Worm (Caenorhabditis elegans) whole organism, L3 larva: Measurements from ENCODE around the gene aat-6.
"Not testable (repeated sequence)": the region's sequence is repeated elsewhere in the genome, so short reads cannot be mapped to it uniquely, and the experiment has no call there.

Experiments
- R02D3.7 ChIP-seq: fragments of 150-350 bp; optimal IDR thresholded peaks from 2 replicates; lab custom pipeline; 2014; ENCODE audit warnings: missing biosample characterization, missing genetic modification characterization
- ama-1 ChIP-seq: fragments of 150-350 bp; optimal IDR thresholded peaks from 2 replicates; lab custom pipeline; 2018
- ceh-16 ChIP-seq: sonication (generic microtip); optimal IDR thresholded peaks from 2 replicates; lab custom pipeline; 2017; ENCODE audit warnings: missing biosample characterization, missing genetic modification characterization
- ceh-28 ChIP-seq: fragments of 150-350 bp; optimal IDR thresholded peaks from 2 replicates; lab custom pipeline; 2014; ENCODE audit warnings: missing biosample characterization, missing genetic modification reagents, missing genetic modification characterization
- ceh-82 ChIP-seq: fragments of 150-350 bp; optimal IDR thresholded peaks from 2 replicates; lab custom pipeline; 2014; ENCODE audit warnings: missing biosample characterization, missing genetic modification characterization
- ceh-9 ChIP-seq: sonication (generic microtip); optimal IDR thresholded peaks from 2 replicates; lab custom pipeline; 2018; ENCODE audit warnings: missing biosample characterization, missing genetic modification characterization
- egl-27 ChIP-seq: sonication (generic microtip); optimal IDR thresholded peaks from 4 replicates; lab custom pipeline; 2017; ENCODE audit warnings: missing biosample characterization, missing genetic modification reagents, missing genetic modification characterization
- egl-5 ChIP-seq: fragments of 150-350 bp; optimal IDR thresholded peaks from 2 replicates; lab custom pipeline; 2017; ENCODE audit warnings: missing biosample characterization, missing genetic modification reagents, missing genetic modification characterization, inconsistent platforms
- elt-1 ChIP-seq: fragments of 150-350 bp; optimal IDR thresholded peaks from 2 replicates; lab custom pipeline; 2014; ENCODE audit warnings: missing biosample characterization, missing genetic modification characterization
- elt-2 ChIP-seq: sonication (generic microtip); optimal IDR thresholded peaks from 2 replicates; lab custom pipeline; 2016; ENCODE audit warnings: missing genetic modification reagents, mild to moderate bottlenecking, missing genetic modification characterization, missing compliant biosample characterization
- eor-1 ChIP-seq, 2 experiments: fragments of 150-350 bp; optimal IDR thresholded peaks; 2 replicates each; lab custom pipeline; 2014 to 2018; ENCODE audit warnings: missing biosample characterization in 2 of 2, missing genetic modification characterization in 2 of 2
- fkh-10 ChIP-seq: sonication (generic microtip); optimal IDR thresholded peaks from 2 replicates; lab custom pipeline; 2017; ENCODE audit warnings: missing biosample characterization, missing genetic modification reagents, missing genetic modification characterization
- fkh-2 ChIP-seq: fragments of 150-350 bp; optimal IDR thresholded peaks from 2 replicates; lab custom pipeline; 2014; ENCODE audit warnings: missing biosample characterization, missing genetic modification reagents, missing genetic modification characterization
- fos-1 ChIP-seq: fragments of 150-350 bp; optimal IDR thresholded peaks from 2 replicates; lab custom pipeline; 2014; ENCODE audit warnings: missing biosample characterization, missing genetic modification characterization
- jun-1 ChIP-seq: fragments of 150-350 bp; optimal IDR thresholded peaks from 2 replicates; lab custom pipeline; 2014; ENCODE audit warnings: missing biosample characterization, missing genetic modification reagents, missing genetic modification characterization
- mml-1 ChIP-seq: fragments of 150-350 bp; sonication (generic microtip); optimal IDR thresholded peaks from 3 replicates; lab custom pipeline; 2014; ENCODE audit warnings: missing biosample characterization, missing genetic modification characterization
- nfya-1 ChIP-seq: sonication (generic microtip); optimal IDR thresholded peaks from 2 replicates; lab custom pipeline; 2017; ENCODE audit warnings: missing genetic modification characterization, mild to moderate bottlenecking, missing compliant biosample characterization, antibody characterized with exemption, moderate library complexity; ENCODE audit not compliant: insufficient read depth
- nhr-12 ChIP-seq: fragments of 150-350 bp; optimal IDR thresholded peaks from 2 replicates; lab custom pipeline; 2014; ENCODE audit warnings: missing biosample characterization, missing genetic modification characterization
- nhr-23 ChIP-seq: fragments of 150-350 bp; optimal IDR thresholded peaks from 2 replicates; lab custom pipeline; 2014; ENCODE audit warnings: missing biosample characterization, missing genetic modification reagents, missing genetic modification characterization
- nhr-237 ChIP-seq: fragments of 150-350 bp; optimal IDR thresholded peaks from 2 replicates; lab custom pipeline; 2014; ENCODE audit warnings: missing biosample characterization, missing genetic modification characterization
- nhr-28 ChIP-seq: fragments of 150-350 bp; optimal IDR thresholded peaks from 2 replicates; lab custom pipeline; 2014; ENCODE audit warnings: missing biosample characterization, missing genetic modification characterization
- nhr-43 ChIP-seq: sonication (generic microtip); optimal IDR thresholded peaks from 2 replicates; lab custom pipeline; 2016; ENCODE audit warnings: mild to moderate bottlenecking, missing genetic modification characterization, missing compliant biosample characterization; ENCODE audit not compliant: poor library complexity, severe bottlenecking
- nhr-67 ChIP-seq: fragments of 150-350 bp; optimal IDR thresholded peaks from 2 replicates; lab custom pipeline; 2014; ENCODE audit warnings: missing biosample characterization, missing genetic modification characterization
- nhr-77 ChIP-seq: fragments of 150-350 bp; optimal IDR thresholded peaks from 2 replicates; lab custom pipeline; 2014; ENCODE audit warnings: missing biosample characterization, missing genetic modification characterization
- sea-2 ChIP-seq: fragments of 150-350 bp; sonication (generic microtip); optimal IDR thresholded peaks from 4 replicates; lab custom pipeline; 2014; ENCODE audit warnings: missing biosample characterization, missing genetic modification reagents, missing genetic modification characterization
- skn-1 ChIP-seq: fragments of 150-350 bp; optimal IDR thresholded peaks from 2 replicates; lab custom pipeline; 2014; ENCODE audit warnings: missing biosample characterization, missing genetic modification characterization
- snpc-4 ChIP-seq: fragments of 150-350 bp; optimal IDR thresholded peaks from 2 replicates; lab custom pipeline; 2014; ENCODE audit warnings: missing biosample characterization, missing genetic modification characterization
- unc-39 ChIP-seq: sonication (generic microtip); optimal IDR thresholded peaks from 4 replicates; lab custom pipeline; 2017; ENCODE audit warnings: missing biosample characterization, missing genetic modification characterization
- zag-1 ChIP-seq: fragments of 150-350 bp; optimal IDR thresholded peaks from 2 replicates; lab custom pipeline; 2014; ENCODE audit warnings: missing biosample characterization, missing genetic modification characterization
- ztf-4 ChIP-seq: fragments of 150-350 bp; optimal IDR thresholded peaks from 2 replicates; lab custom pipeline; 2014; ENCODE audit warnings: missing biosample characterization, missing genetic modification characterization

aat-6 gene

DNA sequence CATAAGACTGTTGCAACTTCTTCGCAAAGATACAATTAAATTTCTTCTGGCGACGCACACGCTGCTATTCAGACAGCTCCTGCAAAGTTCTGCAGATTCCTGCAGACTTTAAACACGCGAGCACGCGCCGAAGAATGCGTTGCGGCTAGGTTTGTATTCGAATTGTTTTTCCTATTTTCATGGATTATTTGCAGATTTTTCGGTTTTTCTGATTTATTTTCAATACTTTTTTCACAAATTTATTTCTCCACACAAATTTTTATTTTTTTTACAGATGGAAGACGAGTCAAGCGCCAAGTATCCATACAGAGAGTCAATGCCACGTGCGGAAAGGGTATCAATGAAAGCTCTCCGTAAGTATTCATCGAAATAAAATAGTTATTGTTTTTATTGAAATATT, 5.2 kb upstream of the aat-6 start, which contains the start of gene T11F9.7:
Gene T11F9.7, plus strand, starts transcription at position 301 of the 400 bp plus-strand sequence.
- not testable (repeated sequence) for TF ChIP-seq ceh-9 (tag; lab: Kevin White, UChicago); fkh-10; nhr-43

DNA sequence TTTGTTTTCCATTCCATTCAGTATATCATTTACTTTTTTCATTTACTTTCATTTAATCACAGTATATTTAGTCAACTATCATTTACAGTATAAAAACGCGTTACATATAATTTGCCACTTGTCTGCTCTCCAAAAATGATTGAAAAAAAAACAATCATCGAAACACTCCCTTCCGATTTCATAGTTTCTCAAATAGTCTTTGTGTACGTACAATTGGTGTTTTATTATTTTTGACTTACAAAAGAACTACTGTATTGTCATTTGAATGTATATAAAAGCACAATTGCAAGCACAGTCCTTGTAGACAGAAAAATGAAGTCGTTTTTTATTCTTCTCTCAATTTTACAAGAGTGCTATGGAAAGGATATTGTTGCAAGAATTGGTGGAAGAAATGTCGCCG, 3.9 kb upstream of the aat-6 start, which contains the start of gene nas-22:
Gene nas-22, plus strand, starts transcription at position 301 of the 400 bp plus-strand sequence.
- TF ChIP-seq nhr-77 (tag; lab: Kevin White, UChicago), result no peak
- no peak for TF ChIP-seq nhr-237 (tag; lab: Kevin White, UChicago)
- no peak for TF ChIP-seq R02D3.7
- no peak for TF ChIP-seq snpc-4 (tag; lab: Kevin White, UChicago)
- TF ChIP-seq ceh-82 (tag; lab: Kevin White, UChicago), result no peak
- TF ChIP-seq nhr-67 (tag; lab: Kevin White, UChicago), result no peak
- TF ChIP-seq ceh-16 (tag; lab: Kevin White, UChicago), result no peak

DNA sequence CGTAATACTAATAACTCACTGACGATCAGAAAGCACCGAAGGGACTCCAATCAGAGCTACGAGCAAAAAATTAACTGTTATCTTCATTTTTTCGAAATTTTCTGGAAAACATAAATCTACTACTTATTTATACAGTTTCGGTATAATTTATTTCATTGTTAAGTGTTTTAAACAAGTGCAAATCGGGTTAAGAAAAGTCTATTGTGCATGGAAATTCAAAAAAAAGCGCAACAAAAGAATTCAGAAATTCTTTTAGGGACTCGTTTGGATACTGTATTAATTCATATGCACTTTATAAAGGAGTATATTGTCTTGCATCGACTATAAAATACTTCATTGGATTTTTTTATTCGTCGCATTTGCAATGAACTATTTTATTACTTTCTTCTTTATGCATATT, 1.7 kb upstream of the aat-6 start, which contains the start of the genes nas-20 and nas-21:
Gene nas-20, minus strand, starts transcription at position 101 of the 400 bp plus-strand sequence.
Gene nas-21, plus strand, starts transcription at position 356 of the 400 bp plus-strand sequence.
- no peak for TF ChIP-seq fos-1
- TF ChIP-seq elt-2 (tag; lab: Kevin White, UChicago), result no peak
- no peak for TF ChIP-seq ztf-4 (tag; lab: Kevin White, UChicago)
- TF ChIP-seq sea-2 (GFP tag; lab: Kevin White, UChicago), result no peak
- TF ChIP-seq mml-1, result no peak
- TF ChIP-seq jun-1, result no peak
- no peak for TF ChIP-seq nhr-28 (tag; lab: Kevin White, UChicago)
- no peak for TF ChIP-seq fkh-2
- TF ChIP-seq skn-1, result no peak
- TF ChIP-seq R02D3.7, result no peak
- no peak for TF ChIP-seq egl-27 (tag; lab: Kevin White, UChicago)
- TF ChIP-seq ceh-9 (tag; lab: Kevin White, UChicago), result no peak
- TF ChIP-seq nhr-23 (tag; lab: Kevin White, UChicago), result no peak

DNA sequence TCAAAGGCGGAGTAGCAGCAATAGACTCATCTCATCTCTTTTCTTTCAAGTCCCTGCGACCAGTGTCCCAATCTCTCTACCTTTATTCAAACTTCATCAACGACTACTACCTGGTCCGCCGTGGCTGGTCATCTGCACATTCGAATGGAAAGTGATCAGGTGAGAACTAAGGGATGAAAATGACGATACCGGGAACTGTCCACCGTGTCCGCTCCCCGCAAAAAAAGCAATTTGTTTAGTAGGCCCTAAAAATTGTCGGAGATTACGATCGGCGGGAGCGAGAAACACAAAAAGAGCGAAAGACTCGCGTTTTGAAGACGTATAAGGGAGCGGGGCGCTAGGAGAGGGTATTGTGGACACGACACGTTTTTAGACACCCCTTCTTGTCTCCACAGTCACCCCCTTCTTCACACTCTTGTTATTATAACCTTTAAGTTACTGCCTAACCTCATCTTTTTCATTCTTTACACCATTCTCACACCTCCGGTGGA, 7.5 kb downstream of the aat-6 start, which contains the start of gene zipt-16:
Gene zipt-16, plus strand, starts transcription at position 51 of the 491 bp plus-strand sequence.
- TF ChIP-seq nhr-12 (tag; lab: Kevin White, UChicago) (no peak), elt-1 (tag; lab: Kevin White, UChicago) (peak; percentile 13)

DNA sequence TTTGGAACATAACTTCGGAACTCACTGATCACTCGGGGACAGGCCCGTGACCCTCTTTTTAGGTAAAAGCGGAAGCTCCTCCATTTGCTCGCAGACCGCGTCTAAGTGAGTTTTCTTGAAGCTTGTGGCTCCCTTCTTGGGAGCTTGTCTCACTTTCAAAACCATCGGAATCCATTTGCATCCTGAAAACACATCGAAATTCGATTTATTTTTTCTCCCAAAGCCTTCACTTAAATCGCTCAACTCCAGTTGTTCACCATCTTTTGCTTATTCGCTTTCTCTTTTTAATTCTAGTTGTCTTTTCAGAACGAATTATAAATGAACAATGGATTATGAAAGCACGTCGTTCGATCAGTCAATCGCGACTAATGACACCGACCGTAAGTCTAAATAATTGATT, 11.2 kb downstream of the aat-6 start, which contains the start of gene T11F9.1:
Gene T11F9.1, plus strand, starts transcription at position 301 of the 400 bp plus-strand sequence.
- TF ChIP-seq R02D3.7 (no peak), ceh-28 (tag; lab: Kevin White, UChicago) (no peak), ceh-16 (tag; lab: Kevin White, UChicago) (no peak), fkh-10 (no peak)

DNA sequence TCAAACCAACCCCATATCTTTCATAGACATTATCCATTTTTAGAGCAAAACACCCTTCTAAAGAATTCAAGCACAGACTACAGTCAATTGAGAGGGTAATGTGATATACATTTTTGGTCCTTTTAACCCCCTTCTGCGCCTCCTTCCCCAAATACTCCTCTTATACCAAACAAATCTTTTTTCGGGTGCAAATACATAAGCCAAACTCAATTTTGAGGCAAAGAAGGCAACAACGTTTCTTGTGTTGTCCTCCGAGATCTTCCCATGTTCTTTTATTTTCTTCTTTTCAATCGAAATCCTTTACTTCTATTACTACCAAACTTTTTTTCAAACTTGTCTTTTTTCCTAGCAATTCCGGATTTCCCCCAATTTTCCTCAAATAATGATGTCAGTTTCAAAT, 15.5 kb downstream of the aat-6 start:
- TF ChIP-seq nfya-1 (tag; lab: Kevin White, UChicago) (no peak), R02D3.7 (no peak)

DNA sequence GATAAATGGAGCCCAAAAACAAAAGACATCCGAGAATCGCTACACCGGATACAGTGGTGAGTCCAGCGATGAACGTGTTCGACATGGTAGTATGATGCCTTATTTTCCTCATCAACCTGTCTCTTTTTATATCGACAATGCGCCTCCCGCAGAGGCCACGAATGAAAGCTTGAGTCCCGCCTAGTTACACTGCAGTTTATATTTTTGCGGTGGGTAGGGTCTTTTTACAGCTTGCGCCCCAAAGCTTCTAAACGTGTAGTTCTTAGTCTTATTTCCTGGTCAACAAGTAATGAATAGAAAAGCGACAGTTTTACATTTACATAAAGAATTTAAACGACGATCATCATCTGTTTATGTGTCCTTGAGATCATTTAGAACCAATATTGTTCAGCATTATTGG, 20.2 kb downstream of the aat-6 start, which contains the start of gene col-156:
Gene col-156, minus strand, starts transcription at position 101 of the 400 bp plus-strand sequence.
- TF ChIP-seq elt-1 (tag; lab: Kevin White, UChicago) (no peak), ama-1 (lab: Kevin White, UChicago) (no peak), unc-39 (tag; lab: Kevin White, UChicago) (no peak), ceh-28 (tag; lab: Kevin White, UChicago) (no peak)

DNA sequence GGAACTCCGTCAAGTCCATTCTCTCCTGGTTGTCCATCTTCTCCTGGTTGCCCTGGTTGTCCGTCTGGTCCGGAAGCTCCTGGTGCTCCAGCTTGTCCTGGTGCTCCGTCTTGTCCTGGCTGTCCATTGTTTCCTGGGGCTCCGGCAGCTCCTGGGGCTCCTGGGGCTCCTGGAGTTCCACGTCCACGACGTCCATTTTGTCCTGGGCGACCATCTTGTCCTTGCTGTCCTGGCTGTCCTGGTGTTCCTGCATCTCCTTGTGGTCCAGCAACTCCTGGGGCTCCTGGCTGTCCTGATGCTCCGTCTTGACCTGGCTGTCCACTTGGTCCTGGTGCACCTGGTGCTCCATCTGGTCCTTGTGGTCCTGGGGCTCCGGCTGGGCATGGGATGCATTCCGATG, 21.1 kb downstream of the aat-6 start:
- TF ChIP-seq ceh-28 (tag; lab: Kevin White, UChicago), result no peak
- no peak for TF ChIP-seq nfya-1 (tag; lab: Kevin White, UChicago)
- no peak for TF ChIP-seq sea-2 (GFP tag; lab: Kevin White, UChicago)
- TF ChIP-seq fkh-2, result no peak
- no peak for TF ChIP-seq zag-1 (tag; lab: Kevin White, UChicago)
- no peak for TF ChIP-seq nhr-77 (tag; lab: Kevin White, UChicago)
- TF ChIP-seq eor-1 (tag; optimal IDR thresholded peaks at IDR 0.05; lab: Kevin White, UChicago), result no peak
- TF ChIP-seq egl-5 (tag; lab: Kevin White, UChicago), result no peak
- no peak for TF ChIP-seq nhr-12 (tag; lab: Kevin White, UChicago)
- TF ChIP-seq egl-27 (tag; lab: Kevin White, UChicago), result no peak
